Fruit fly (Drosophila melanogaster) S2 (cell line): Measurements from ENCODE around the gene CG31087.

ENCODE experiments used
- CG8478 ChIP-seq: fragments of >200 bp; optimal IDR thresholded peaks from 2 replicates; lab custom pipeline; 2018
- CTCF ChIP-seq, 2 experiments: fragments of >200 bp; optimal IDR thresholded peaks; 2 replicates each; lab custom pipeline; 2018

dm6 chr3R:25262322-25262761 lies 51.3 kb downstream of the CG31087 start, which contains the start of the genes Kdsr and CG11858:
- no peak for TF ChIP-seq CG8478 (lab: Kevin White, UChicago)
- no peak for TF ChIP-seq CTCF (optimal IDR thresholded peaks at IDR 0.05; lab: Kevin White, UChicago)
